Worm (Caenorhabditis elegans): ENCODE results near the gene mtss-1.

DNA sequence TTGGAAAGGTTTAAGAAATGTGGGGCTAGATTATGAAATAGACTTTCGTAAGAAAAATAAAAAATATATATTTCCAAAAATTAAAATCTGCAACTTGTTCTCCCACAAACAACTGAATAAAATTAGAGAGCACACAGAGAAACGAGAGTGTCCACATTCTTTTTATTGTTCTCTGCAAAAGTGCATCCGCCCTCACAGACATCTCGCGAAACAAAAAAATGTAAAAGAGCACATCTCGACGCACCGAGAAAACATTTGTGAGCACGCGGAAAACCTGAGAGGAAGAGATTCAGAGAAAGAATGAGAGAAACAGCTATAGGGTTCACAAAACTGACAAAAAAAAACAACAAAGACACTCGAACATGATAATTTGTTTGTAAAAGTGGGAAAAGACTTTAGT lies 14.0 kb downstream of the mtss-1 start:
- TF ChIP-seq ceh-13 (GFP tag; optimal IDR thresholded peaks at IDR 0.05) (no peak), scrt-1 (GFP tag; IDR thresholded peaks at IDR 0.05) (no peak), B0310.2 (tag; optimal IDR thresholded peaks at IDR 0.05) (no peak), tbx-11 (GFP tag; IDR thresholded peaks at IDR 0.05) (no peak), F13C5.2 (tag; optimal IDR thresholded peaks at IDR 0.05) (no peak), hmbx-1 (tag; optimal IDR thresholded peaks at IDR 0.05) (no peak), ama-1 (optimal IDR thresholded peaks at IDR 0.05) (no peak)

Measured in whole organism, early embryonic.